Worm (Caenorhabditis elegans) whole organism, young adult: ENCODE measurements around the gene F58E6.11.

ENCODE experiments used
- C17E4.6 ChIP-seq: fragments of 200-800 bp; sonication (Bioruptor generic); IDR thresholded peaks from 2 replicates; pipeline ENCODE4 v1.3.6; 2022; ENCODE audit warnings: missing genetic modification reagents, missing genetic modification characterization, missing compliant biosample characterization
- T26A5.8 ChIP-seq: sonication (generic microtip); optimal IDR thresholded peaks from 2 replicates; lab custom pipeline; 2016; ENCODE audit warnings: missing genetic modification characterization, missing compliant biosample characterization
- ama-1 ChIP-seq, 3 experiments: fragments of 150-350 bp in 1 of 3; sonication (generic microtip) in 2 of 3; optimal IDR thresholded peaks; 2 replicates each; lab custom pipeline; 2014 to 2018; ENCODE audit warnings: missing biosample characterization in 2 of 3, missing genetic modification characterization in 2 of 3, missing genetic modification reagents in 2 of 3
- atf-7 ChIP-seq: sonication (generic microtip); optimal IDR thresholded peaks from 2 replicates; lab custom pipeline; 2017; ENCODE audit warnings: mild to moderate bottlenecking, missing genetic modification characterization, missing compliant biosample characterization
- die-1 ChIP-seq: sonication (generic microtip); optimal IDR thresholded peaks from 2 replicates; lab custom pipeline; 2016; ENCODE audit warnings: missing genotype, mild to moderate bottlenecking, missing genetic modification characterization, missing compliant biosample characterization
- dpl-1 ChIP-seq: fragments of 150-350 bp; optimal IDR thresholded peaks from 2 replicates; lab custom pipeline; 2014; ENCODE audit warnings: missing biosample characterization, missing genetic modification reagents, missing genetic modification characterization
- efl-1 ChIP-seq: fragments of 150-350 bp; optimal IDR thresholded peaks from 2 replicates; lab custom pipeline; 2014; ENCODE audit warnings: missing biosample characterization, missing genetic modification reagents, missing genetic modification characterization
- hmg-20 ChIP-seq: fragments of 200-800 bp; sonication (Bioruptor generic); IDR thresholded peaks from 2 replicates; pipeline ENCODE4 v1.3.6; 2022; ENCODE audit warnings: missing genetic modification reagents, missing genetic modification characterization, missing compliant biosample characterization
- let-607 ChIP-seq, 2 experiments: fragments of 200-800 bp in 1 of 2; sonication (Bioruptor generic) in 1 of 2; sonication (generic microtip) in 1 of 2; optimal IDR thresholded peaks; 2 replicates each; lab custom pipeline; 2016 to 2018; ENCODE audit warnings: mild to moderate bottlenecking in 2 of 2, missing compliant biosample characterization in 2 of 2, missing genetic modification characterization in 2 of 2, moderate library complexity in 2 of 2, missing genotype in 1 of 2
- mel-28 ChIP-seq: sonication (generic microtip); optimal IDR thresholded peaks from 2 replicates; lab custom pipeline; 2016; ENCODE audit warnings: borderline replicate concordance, mild to moderate bottlenecking, missing genetic modification characterization, missing compliant biosample characterization
- nfya-1 ChIP-seq: sonication (generic microtip); optimal IDR thresholded peaks from 2 replicates; lab custom pipeline; 2017; ENCODE audit warnings: antibody characterized with exemption, missing compliant biosample characterization, missing genetic modification characterization, borderline replicate concordance; ENCODE audit not compliant: insufficient read depth
- sdz-38 ChIP-seq: sonication (generic microtip); optimal IDR thresholded peaks from 2 replicates; lab custom pipeline; 2016; ENCODE audit warnings: missing genotype, missing genetic modification characterization, missing compliant biosample characterization
- snpc-4 ChIP-seq, 5 experiments: fragments of 150-350 bp in 1 of 5; sonication (generic microtip) in 4 of 5; optimal IDR thresholded peaks; 2 replicates each; lab custom pipeline; 2014 to 2018; ENCODE audit warnings: missing genetic modification characterization in 5 of 5, missing biosample characterization in 3 of 5, antibody characterized with exemption in 2 of 5, mild to moderate bottlenecking in 2 of 5, missing compliant biosample characterization in 2 of 5, missing genotype in 2 of 5, moderate library complexity in 2 of 5, missing genetic modification reagents in 1 of 5
- unc-130 ChIP-seq: sonication (generic microtip); optimal IDR thresholded peaks from 2 replicates; lab custom pipeline; 2016; ENCODE audit warnings: missing genetic modification reagents, missing genetic modification characterization, missing compliant biosample characterization

DNA sequence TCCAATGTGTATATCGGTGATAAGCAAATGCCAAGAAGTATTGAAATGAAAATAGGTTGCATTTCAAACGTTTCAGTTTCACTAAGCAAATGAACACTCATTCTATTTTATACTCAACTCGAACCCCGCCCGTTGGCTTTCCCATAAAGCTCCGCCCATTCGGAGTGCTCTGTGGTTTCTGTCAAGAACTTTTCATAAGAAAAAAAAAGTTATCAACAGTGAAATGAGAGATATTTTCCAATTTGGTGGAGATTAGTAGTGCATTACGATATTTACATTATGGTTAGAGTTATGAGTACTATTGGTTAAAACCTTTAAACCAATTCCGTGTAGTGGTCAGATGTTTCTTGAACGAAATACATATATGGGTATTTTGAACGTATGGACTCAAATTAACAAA lies 7.5 kb downstream of the F58E6.11 start, which contains the start of gene F58E6.4:
- TF ChIP-seq let-607 (tag; optimal IDR thresholded peaks at IDR 0.05; lab: Kevin White, UChicago) (no peak), mel-28 (no peak), die-1 (tag; lab: Kevin White, UChicago) (no peak), atf-7 (no peak), hmg-20 (GFP tag; lab: Robert Waterston, UW) (no peak), snpc-4 (GFP tag; optimal IDR thresholded peaks at IDR 0.05; lab: Kevin White, UChicago) (no peak), snpc-4 (tag; optimal IDR thresholded peaks at IDR 0.05; lab: Kevin White, UChicago) (no peak), nfya-1 (tag; lab: Kevin White, UChicago) (no peak), C17E4.6 (GFP tag; lab: Robert Waterston, UW) (no peak), ama-1 (optimal IDR thresholded peaks at IDR 0.05; lab: Kevin White, UChicago) (no peak), ama-1 (GFP tag; optimal IDR thresholded peaks at IDR 0.05; lab: Kevin White, UChicago) (no peak), dpl-1 (no peak), unc-130 (no peak), T26A5.8 (tag; lab: Kevin White, UChicago) (no peak), sdz-38 (tag; lab: Kevin White, UChicago) (no peak), efl-1 (GFP tag; lab: Kevin White, UChicago) (no peak)
